Worm (Caenorhabditis elegans) whole organism, young adult: Measurements from ENCODE around the gene T28B11.1.

Experiments used
- C17E4.6 ChIP-seq: fragments of 200-800 bp; sonication (Bioruptor generic); IDR thresholded peaks from 2 replicates; pipeline ENCODE4 v1.3.6; 2022; ENCODE audit warnings: missing genetic modification reagents, missing genetic modification characterization, missing compliant biosample characterization
- F33H1.4 ChIP-seq: fragments of 200-800 bp; sonication (Bioruptor generic); IDR thresholded peaks from 2 replicates; pipeline ENCODE4 v1.3.6; 2022; ENCODE audit warnings: missing genetic modification reagents, missing genetic modification characterization, missing compliant biosample characterization
- F37B4.10 ChIP-seq: fragments of 200-800 bp; sonication (Bioruptor generic); IDR thresholded peaks from 2 replicates; pipeline ENCODE4 v1.3.6; 2022; ENCODE audit warnings: missing genetic modification characterization, missing compliant biosample characterization
- F52B5.7 ChIP-seq: sonication (generic microtip); optimal IDR thresholded peaks from 2 replicates; lab custom pipeline; 2016; ENCODE audit warnings: mild to moderate bottlenecking, missing genetic modification characterization, missing compliant biosample characterization
- F57C9.4 ChIP-seq: sonication (generic microtip); optimal IDR thresholded peaks from 2 replicates; lab custom pipeline; 2017; ENCODE audit warnings: mild to moderate bottlenecking, missing genetic modification characterization, missing compliant biosample characterization
- K12H6.12 ChIP-seq: fragments of 200-800 bp; sonication (Bioruptor generic); optimal IDR thresholded peaks from 2 replicates; lab custom pipeline; 2018; ENCODE audit warnings: mild to moderate bottlenecking, missing genetic modification characterization, missing compliant biosample characterization
- T07F8.4 ChIP-seq: sonication (generic microtip); optimal IDR thresholded peaks from 2 replicates; lab custom pipeline; 2016; ENCODE audit warnings: mild to moderate bottlenecking, missing genetic modification characterization, moderate library complexity, missing compliant biosample characterization
- T26A5.8 ChIP-seq: sonication (generic microtip); optimal IDR thresholded peaks from 2 replicates; lab custom pipeline; 2016; ENCODE audit warnings: missing genetic modification characterization, missing compliant biosample characterization
- Y56A3A.18 ChIP-seq: fragments of 200-800 bp; sonication (Bioruptor generic); IDR thresholded peaks from 2 replicates; pipeline ENCODE4 v1.3.6; 2022; ENCODE audit warnings: missing genetic modification reagents, missing genetic modification characterization, missing compliant biosample characterization
- Y79H2A.3 ChIP-seq: fragments of 200-800 bp; sonication (Bioruptor generic); conservative IDR thresholded peaks from 2 replicates; pipeline ENCODE4 v1.3.6; 2022; ENCODE audit warnings: missing genetic modification reagents, missing genetic modification characterization, missing compliant biosample characterization
- Y95B8A.8 ChIP-seq: fragments of 200-800 bp; sonication (Bioruptor generic); IDR thresholded peaks from 2 replicates; pipeline ENCODE4 v1.3.6; 2022; ENCODE audit warnings: missing genetic modification reagents, missing genetic modification characterization, missing compliant biosample characterization
- akir-1 ChIP-seq: fragments of 200-800 bp; sonication (Bioruptor generic); optimal IDR thresholded peaks from 2 replicates; lab custom pipeline; 2018; ENCODE audit warnings: mild to moderate bottlenecking, missing genetic modification characterization, moderate library complexity, missing compliant biosample characterization
- ama-1 ChIP-seq, 3 experiments: fragments of 150-350 bp in 1 of 3; sonication (generic microtip) in 2 of 3; optimal IDR thresholded peaks; 2 replicates each; lab custom pipeline; 2014 to 2018; ENCODE audit warnings: missing biosample characterization in 2 of 3, missing genetic modification characterization in 2 of 3, missing genetic modification reagents in 2 of 3
- attf-3 ChIP-seq: fragments of 200-800 bp; sonication (Bioruptor generic); conservative IDR thresholded peaks from 2 replicates; pipeline ENCODE4 v1.3.6; 2022; ENCODE audit warnings: missing genetic modification reagents, missing genetic modification characterization, missing compliant biosample characterization
- attf-5 ChIP-seq: fragments of 200-800 bp; sonication (Bioruptor generic); optimal IDR thresholded peaks from 2 replicates; lab custom pipeline; 2018; ENCODE audit warnings: mild to moderate bottlenecking, missing genetic modification characterization, missing compliant biosample characterization
- bed-2 ChIP-seq: fragments of 200-800 bp; sonication (Bioruptor generic); IDR thresholded peaks from 2 replicates; pipeline ENCODE4 v1.3.6; 2022; ENCODE audit warnings: missing genetic modification reagents, missing genetic modification characterization, missing compliant biosample characterization
- cebp-1 ChIP-seq, 2 experiments: fragments of 200-800 bp in 1 of 2; sonication (Bioruptor generic) in 1 of 2; sonication (generic microtip) in 1 of 2; IDR thresholded peaks in 1 of 2; optimal IDR thresholded peaks in 1 of 2; 2 replicates each; pipeline versions ENCODE4 v1.3.6 to Lab custom; 2017 to 2022; ENCODE audit warnings: missing compliant biosample characterization in 2 of 2, missing genetic modification characterization in 2 of 2, mild to moderate bottlenecking in 1 of 2, missing genetic modification reagents in 1 of 2, moderate library complexity in 1 of 2
- ceh-79 ChIP-seq: sonication (generic microtip); optimal IDR thresholded peaks from 2 replicates; lab custom pipeline; 2017; ENCODE audit warnings: mild to moderate bottlenecking, missing genetic modification characterization, missing compliant biosample characterization
- ceh-91 ChIP-seq: fragments of 200-800 bp; sonication (Bioruptor generic); IDR thresholded peaks from 2 replicates; pipeline ENCODE4 v1.3.6; 2022; ENCODE audit warnings: missing genetic modification reagents, missing genetic modification characterization, missing compliant biosample characterization
- dpff-1 ChIP-seq: sonication (generic microtip); optimal IDR thresholded peaks from 2 replicates; lab custom pipeline; 2017; ENCODE audit warnings: mild to moderate bottlenecking, missing genetic modification characterization, missing compliant biosample characterization
- egl-18 ChIP-seq: fragments of 200-800 bp; sonication (Bioruptor generic); IDR thresholded peaks from 2 replicates; pipeline ENCODE4 v1.3.6; 2022; ENCODE audit warnings: missing genetic modification reagents, missing genetic modification characterization, missing compliant biosample characterization
- egl-44 ChIP-seq: fragments of 200-800 bp; sonication (Bioruptor generic); IDR thresholded peaks from 2 replicates; pipeline ENCODE4 v1.3.6; 2022; ENCODE audit warnings: missing genetic modification reagents, missing genetic modification characterization, missing compliant biosample characterization
- him-1 ChIP-seq: sonication (generic microtip); optimal IDR thresholded peaks from 2 replicates; lab custom pipeline; 2016; ENCODE audit warnings: missing genotype, missing genetic modification reagents, missing genetic modification characterization, missing compliant biosample characterization
- lin-35 ChIP-seq, 3 experiments: fragments of 150-350 bp in 2 of 3; sonication (generic microtip) in 1 of 3; optimal IDR thresholded peaks; 2 replicates each; lab custom pipeline; 2014 to 2018; ENCODE audit warnings: missing biosample characterization in 3 of 3, missing genetic modification characterization in 3 of 3, missing genetic modification reagents in 3 of 3
- lin-40 ChIP-seq: sonication (generic microtip); optimal IDR thresholded peaks from 2 replicates; lab custom pipeline; 2016; ENCODE audit warnings: missing genetic modification characterization, mild to moderate bottlenecking, missing compliant biosample characterization, missing genotype, missing genetic modification reagents
- madf-6 ChIP-seq: fragments of 200-800 bp; sonication (Bioruptor generic); IDR thresholded peaks from 2 replicates; pipeline ENCODE4 v1.3.6; 2022; ENCODE audit warnings: missing genetic modification reagents, missing genetic modification characterization, missing compliant biosample characterization
- madf-8 ChIP-seq: fragments of 200-800 bp; sonication (Bioruptor generic); conservative IDR thresholded peaks from 2 replicates; pipeline ENCODE4 v1.3.6; 2022; ENCODE audit warnings: missing genetic modification reagents, missing genetic modification characterization, missing compliant biosample characterization
- mxl-1 ChIP-seq: sonication (generic microtip); optimal IDR thresholded peaks from 2 replicates; lab custom pipeline; 2016; ENCODE audit warnings: missing genetic modification characterization, missing compliant biosample characterization
- nfya-2 ChIP-seq: fragments of 200-800 bp; sonication (Bioruptor generic); IDR thresholded peaks from 2 replicates; pipeline ENCODE4 v1.3.6; 2022; ENCODE audit warnings: missing genetic modification reagents, missing genetic modification characterization, missing compliant biosample characterization
- nfyb-1 ChIP-seq: fragments of 200-800 bp; sonication (Bioruptor generic); IDR thresholded peaks from 2 replicates; pipeline ENCODE4 v1.3.6; 2022; ENCODE audit warnings: missing genetic modification reagents, missing genetic modification characterization, missing compliant biosample characterization
- nhr-27 ChIP-seq: fragments of 200-800 bp; sonication (Bioruptor generic); optimal IDR thresholded peaks from 2 replicates; lab custom pipeline; 2018; ENCODE audit warnings: mild to moderate bottlenecking, missing genetic modification characterization, moderate library complexity, missing compliant biosample characterization
- pha-4 ChIP-seq: fragments of 150-350 bp; sonication (generic microtip); optimal IDR thresholded peaks from 2 replicates; lab custom pipeline; 2014; ENCODE audit warnings: missing biosample characterization, missing genetic modification reagents, missing genetic modification characterization
- rcor-1 ChIP-seq: fragments of 200-800 bp; sonication (Bioruptor generic); IDR thresholded peaks from 2 replicates; pipeline ENCODE4 v1.3.6; 2022; ENCODE audit warnings: missing genetic modification reagents, missing genetic modification characterization, missing compliant biosample characterization
- rec-8 ChIP-seq, 2 experiments: sonication (generic microtip); optimal IDR thresholded peaks; 2 replicates each; lab custom pipeline; 2016; ENCODE audit warnings: mild to moderate bottlenecking in 2 of 2, missing genetic modification characterization in 2 of 2, missing genetic modification reagents in 2 of 2, missing genotype in 2 of 2, missing biosample characterization in 1 of 2, missing compliant biosample characterization in 1 of 2, moderate library complexity in 1 of 2
- snpc-1.3 ChIP-seq: sonication (generic microtip); optimal IDR thresholded peaks from 2 replicates; lab custom pipeline; 2017; ENCODE audit warnings: missing genetic modification characterization, mild to moderate bottlenecking, missing compliant biosample characterization, antibody characterized with exemption, moderate library complexity, missing genotype, missing genetic modification reagents; ENCODE audit not compliant: insufficient read depth
- snpc-3.4 ChIP-seq: sonication (generic microtip); optimal IDR thresholded peaks from 2 replicates; lab custom pipeline; 2017; ENCODE audit warnings: missing genetic modification characterization, mild to moderate bottlenecking, missing compliant biosample characterization, antibody characterized with exemption, moderate library complexity, missing genotype, missing genetic modification reagents
- somi-1 ChIP-seq: fragments of 200-800 bp; sonication (Bioruptor generic); optimal IDR thresholded peaks from 2 replicates; lab custom pipeline; 2018; ENCODE audit warnings: mild to moderate bottlenecking, missing genetic modification characterization, missing compliant biosample characterization
- sptf-2 ChIP-seq: fragments of 200-800 bp; sonication (Bioruptor generic); optimal IDR thresholded peaks from 2 replicates; lab custom pipeline; 2018; ENCODE audit warnings: mild to moderate bottlenecking, missing genetic modification characterization, missing compliant biosample characterization
- tbp1 ChIP-seq: fragments of 200-800 bp; sonication (Bioruptor generic); optimal IDR thresholded peaks from 2 replicates; lab custom pipeline; 2018; ENCODE audit warnings: mild to moderate bottlenecking, missing genetic modification characterization, missing compliant biosample characterization
- tbx-9 ChIP-seq: sonication (generic microtip); optimal IDR thresholded peaks from 2 replicates; lab custom pipeline; 2016; ENCODE audit warnings: borderline replicate concordance, missing genetic modification characterization, inconsistent platforms, missing compliant biosample characterization
- tlf-1 ChIP-seq: fragments of 200-800 bp; sonication (Bioruptor generic); optimal IDR thresholded peaks from 2 replicates; lab custom pipeline; 2018; ENCODE audit warnings: mild to moderate bottlenecking, missing genetic modification characterization, missing compliant biosample characterization
- xnd-1 ChIP-seq: sonication (generic microtip); optimal IDR thresholded peaks from 2 replicates; lab custom pipeline; 2016; ENCODE audit warnings: missing genotype, missing genetic modification reagents, missing genetic modification characterization, missing compliant biosample characterization
- zfh-2 ChIP-seq: fragments of 200-800 bp; sonication (Bioruptor generic); conservative IDR thresholded peaks from 2 replicates; pipeline ENCODE4 v1.3.6; 2022; ENCODE audit warnings: missing genetic modification reagents, missing genetic modification characterization, missing compliant biosample characterization
- ztf-28 ChIP-seq: fragments of 200-800 bp; sonication (Bioruptor generic); IDR thresholded peaks from 2 replicates; pipeline ENCODE4 v1.3.6; 2022; ENCODE audit warnings: missing genetic modification reagents, missing genetic modification characterization, missing compliant biosample characterization
- ztf-6 ChIP-seq: fragments of 200-800 bp; sonication (Bioruptor generic); IDR thresholded peaks from 2 replicates; pipeline ENCODE4 v1.3.6; 2022; ENCODE audit warnings: missing genetic modification reagents, missing genetic modification characterization, missing compliant biosample characterization

The T28B11.1 gene

DNA sequence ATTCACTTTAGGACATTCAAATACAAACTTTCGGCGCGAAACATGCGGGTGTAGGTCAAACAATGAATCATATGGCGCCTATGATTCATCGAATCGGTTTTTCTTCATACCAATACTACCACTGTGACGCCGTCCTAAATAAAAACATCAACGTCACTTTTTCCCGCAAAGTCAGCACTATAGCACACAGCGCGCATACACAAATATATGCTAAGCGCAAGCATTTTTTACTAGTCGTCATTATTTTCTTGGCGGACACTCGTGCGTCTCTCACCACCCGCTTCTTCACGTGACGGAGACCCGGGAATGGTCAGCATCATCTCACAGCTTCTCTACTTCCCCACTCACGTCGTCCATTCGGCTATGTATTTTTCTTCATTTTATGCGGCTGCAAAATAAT, 9.0 kb downstream of the T28B11.1 start:
- no peak for TF ChIP-seq lin-35 (GFP tag; optimal IDR thresholded peaks at IDR 0.05; lab: Kevin White, UChicago)
- no peak for TF ChIP-seq mxl-1 (tag; lab: Kevin White, UChicago)
- TF ChIP-seq ztf-28: no peak
- no peak for TF ChIP-seq pha-4 (tag; lab: Kevin White, UChicago)
- no peak for TF ChIP-seq Y79H2A.3
- TF ChIP-seq snpc-3.4 (tag; lab: Kevin White, UChicago): no peak
- no peak for TF ChIP-seq tlf-1 (GFP tag; lab: Kevin White, UChicago)
- no peak for TF ChIP-seq ceh-79 (tag; lab: Kevin White, UChicago)
- no peak for TF ChIP-seq madf-8 (GFP tag; lab: Robert Waterston, UW)

- no peak for TF ChIP-seq rcor-1 (GFP tag; lab: Robert Waterston, UW)
- TF ChIP-seq nfyb-1 (GFP tag; lab: Robert Waterston, UW): no peak
- TF ChIP-seq F57C9.4 (tag; lab: Kevin White, UChicago): no peak
- TF ChIP-seq mxl-1 (tag; lab: Kevin White, UChicago): no peak
- TF ChIP-seq F52B5.7 (tag; lab: Kevin White, UChicago): no peak
- no peak for TF ChIP-seq egl-18
- TF ChIP-seq egl-44: 0 out of 2 replicates have a peak, but pooled peaks have one; percentile 55
- no peak for TF ChIP-seq lin-35 (GFP tag; optimal IDR thresholded peaks at IDR 0.05; lab: Kevin White, UChicago)
- TF ChIP-seq rec-8 (tag; optimal IDR thresholded peaks at IDR 0.05; lab: Kevin White, UChicago): no peak
- no peak for TF ChIP-seq ceh-79 (tag; lab: Kevin White, UChicago)
- no peak for TF ChIP-seq madf-8 (GFP tag; lab: Robert Waterston, UW)
- no peak for TF ChIP-seq cebp-1 (GFP tag; IDR thresholded peaks at IDR 0.05; lab: Robert Waterston, UW)
- TF ChIP-seq cebp-1 (tag; optimal IDR thresholded peaks at IDR 0.05; lab: Kevin White, UChicago): peak; percentile 15
- no peak for TF ChIP-seq nfya-2
- no peak for TF ChIP-seq C17E4.6
- 0 out of 2 replicates have a peak, but pooled peaks have one; percentile 6 for TF ChIP-seq madf-6 (GFP tag; lab: Robert Waterston, UW)
- TF ChIP-seq ama-1 (optimal IDR thresholded peaks at IDR 0.05; lab: Kevin White, UChicago): no peak
- TF ChIP-seq ama-1 (GFP tag; optimal IDR thresholded peaks at IDR 0.05; lab: Kevin White, UChicago): no peak
- no peak for TF ChIP-seq akir-1 (GFP tag; lab: Kevin White, UChicago)
- no peak for TF ChIP-seq bed-2 (GFP tag; lab: Robert Waterston, UW)
- TF ChIP-seq tbp1 (GFP tag; lab: Kevin White, UChicago): no peak
- TF ChIP-seq attf-5: peak; percentile 17
- TF ChIP-seq ceh-91 (GFP tag; lab: Robert Waterston, UW): no peak
- TF ChIP-seq, all 124 proteins: peak for 4
Observed at ce11 chrV:10722595-10722994, 9.6 kb downstream of the T28B11.1 start.

DNA sequence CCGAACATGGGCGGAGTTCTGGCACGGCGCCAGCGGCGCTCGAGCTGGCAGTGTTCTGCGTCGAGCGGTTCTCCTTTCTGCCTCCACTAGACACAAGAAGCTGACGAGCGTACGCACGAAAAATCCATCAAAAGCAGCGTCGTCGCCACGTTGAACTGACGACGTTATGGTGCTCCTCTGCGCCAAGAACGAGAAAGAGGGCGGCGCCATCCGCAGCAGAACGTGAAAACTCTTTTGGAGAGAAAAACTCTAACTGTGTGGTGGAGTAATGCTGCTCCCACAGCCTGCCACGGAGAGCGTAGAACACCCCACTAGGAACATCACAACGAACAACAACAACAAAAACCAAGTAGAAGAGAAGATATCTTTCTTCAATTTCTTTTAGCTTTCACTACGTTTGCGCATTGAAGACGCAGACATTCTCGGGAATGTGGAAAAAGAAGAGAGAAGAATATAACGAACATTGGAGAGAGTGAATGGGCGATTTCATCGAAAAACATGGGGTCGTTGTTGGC, 10.3 kb downstream of the T28B11.1 start:
- TF ChIP-seq attf-3 (GFP tag; lab: Robert Waterston, UW) (no peak), somi-1 (GFP tag; lab: Kevin White, UChicago) (no peak), snpc-1.3 (tag; lab: Kevin White, UChicago) (no peak), T07F8.4 (no peak), F33H1.4 (GFP tag; lab: Robert Waterston, UW) (no peak), nhr-27 (tag; lab: Kevin White, UChicago) (no peak), nfyb-1 (GFP tag; lab: Robert Waterston, UW) (no peak), him-1 (tag; lab: Kevin White, UChicago) (no peak), dpff-1 (tag; lab: Kevin White, UChicago) (no peak), Y56A3A.18 (GFP tag; lab: Robert Waterston, UW) (no peak), lin-40 (tag; lab: Kevin White, UChicago) (no peak), K12H6.12 (tag; lab: Kevin White, UChicago) (peak; percentile 73), T26A5.8 (tag; lab: Kevin White, UChicago) (no peak), Y95B8A.8 (GFP tag; lab: Robert Waterston, UW) (no peak), F37B4.10 (0 out of 2 replicates have a peak, but pooled peaks have one; percentile 24), xnd-1 (no peak), sptf-2 (GFP tag; lab: Kevin White, UChicago) (no peak), zfh-2 (GFP tag; lab: Robert Waterston, UW) (peak; percentile 88), ztf-6 (GFP tag; lab: Robert Waterston, UW) (no peak), tbx-9 (no peak)
